Worm (Caenorhabditis elegans): ENCODE measurements around the gene tbcb-1.

The tbcb-1 gene

DNA sequence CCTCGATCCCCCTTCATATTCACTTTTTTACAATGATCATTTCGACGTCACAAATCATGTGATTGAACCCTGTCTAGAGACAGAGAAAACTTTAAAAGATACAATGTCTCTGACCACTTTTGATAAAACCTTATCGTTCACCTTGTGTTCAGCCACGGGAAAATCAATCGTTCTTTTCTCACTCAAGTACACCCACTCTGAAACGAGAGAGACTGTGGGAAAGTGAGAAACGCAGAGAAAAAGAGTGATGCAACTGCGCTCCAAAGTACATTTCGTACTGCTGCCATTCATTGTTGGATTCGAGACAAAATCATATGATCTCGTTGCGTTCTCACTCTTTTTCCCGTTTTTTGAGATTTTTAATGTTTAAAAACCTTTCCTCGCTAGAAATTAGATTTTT, 26.7 kb upstream of the tbcb-1 start (continued):
- TF ChIP-seq Y48G9A.11 (GFP tag; IDR thresholded peaks at IDR 0.05): no peak; the same call in 1 of the 2 replicates
- TF ChIP-seq nhr-102 (tag; optimal IDR thresholded peaks at IDR 0.05): peak; percentile 83
- TF ChIP-seq cey-2 (tag; optimal IDR thresholded peaks at IDR 0.05; ENCODE audit: borderline replicate concordance, insufficient read depth): peak; percentile 17

DNA sequence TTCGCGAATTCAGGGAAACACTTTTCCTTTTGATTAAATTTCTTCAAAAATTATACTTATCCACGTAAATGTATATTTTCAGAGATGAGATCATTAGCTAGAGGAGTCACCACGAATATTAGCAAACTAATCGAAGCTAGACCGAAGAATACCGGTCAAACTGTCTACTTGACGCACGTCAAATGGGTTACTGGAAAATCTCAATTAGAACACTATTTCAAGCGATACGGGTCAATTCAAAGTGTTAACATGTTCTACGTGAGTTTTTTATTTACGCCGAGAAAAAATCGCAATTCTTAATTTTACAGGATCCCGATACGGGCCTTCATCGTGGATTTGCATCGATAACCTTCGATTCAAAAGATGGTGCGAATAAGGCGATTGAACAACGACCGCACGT, 26.1 kb upstream of the tbcb-1 start, which contains the start of gene slrp-1:
Gene slrp-1 (plus strand): TSS at position 83 of the 400 bp plus-strand sequence.
- TF ChIP-seq Y48G9A.11 (GFP tag; IDR thresholded peaks at IDR 0.05) (0 out of 2 replicates have a peak, but pooled peaks have one; percentile 58), snpc-1.2 (GFP tag; IDR thresholded peaks at IDR 0.05) (no peak), zfp-3 (GFP tag; conservative IDR thresholded peaks at IDR 0.05) (no peak), aly-2 (tag; optimal IDR thresholded peaks at IDR 0.05) (no peak), dmd-9 (GFP tag; IDR thresholded peaks at IDR 0.05) (no peak), ceh-62 (tag; optimal IDR thresholded peaks at IDR 0.05) (no peak), nhr-76 (tag; optimal IDR thresholded peaks at IDR 0.05) (no peak), lin-15B (tag; optimal IDR thresholded peaks at IDR 0.05) (no peak)

- TF ChIP-seq lin-13 (GFP tag; optimal IDR thresholded peaks at IDR 0.05) (no peak), ceh-62 (tag; optimal IDR thresholded peaks at IDR 0.05) (no peak), unc-62 (GFP tag; optimal IDR thresholded peaks at IDR 0.05 in 1 of 2) (peak in 1 of 2 experiments; percentile 22), unc-62 (tag; optimal IDR thresholded peaks at IDR 0.05) (no peak), pha-4 (GFP tag; IDR thresholded peaks at IDR 0.05) (no peak), pha-4 (tag; optimal IDR thresholded peaks at IDR 0.05) (no peak), mxl-2 (GFP tag; conservative IDR thresholded peaks at IDR 0.05) (0 out of 2 replicates have a peak, but pooled peaks have one; percentile 21), attf-4 (tag; optimal IDR thresholded peaks at IDR 0.05) (no peak), lin-29 (GFP tag; IDR thresholded peaks at IDR 0.05) (no peak), vab-7 (GFP tag; IDR thresholded peaks at IDR 0.05) (no peak), daf-19 (GFP tag; conservative IDR thresholded peaks at IDR 0.05) (no peak), Y5F2A.4 (GFP tag; optimal IDR thresholded peaks at IDR 0.05) (no peak), nhr-25 (tag; optimal IDR thresholded peaks at IDR 0.05; ENCODE audit: borderline replicate concordance, insufficient read depth) (no peak), saeg-2 (GFP tag; IDR thresholded peaks at IDR 0.05) (0 out of 2 replicates have a peak, but pooled peaks have one; percentile 64), F10B5.3 (tag; optimal IDR thresholded peaks at IDR 0.05) (no peak), zip-2 (tag; optimal IDR thresholded peaks at IDR 0.05) (no peak), ceh-82 (tag; optimal IDR thresholded peaks at IDR 0.05) (no peak), snpc-4 (tag; optimal IDR thresholded peaks at IDR 0.05) (no peak), nhr-6 (tag; optimal IDR thresholded peaks at IDR 0.05) (no peak), lin-38 (GFP tag; IDR thresholded peaks at IDR 0.05) (peak; percentile 69), aly-2 (tag; optimal IDR thresholded peaks at IDR 0.05) (no peak), F44E2.7 (GFP tag; IDR thresholded peaks at IDR 0.05) (no peak), D1046.2 (GFP tag; IDR thresholded peaks at IDR 0.05) (0 out of 2 replicates have a peak, but pooled peaks have one; percentile 9), madf-9 (GFP tag; conservative IDR thresholded peaks at IDR 0.05) (no peak), ztf-7 (tag; optimal IDR thresholded peaks at IDR 0.05) (no peak), F26F4.8 (GFP tag; conservative IDR thresholded peaks at IDR 0.05) (no peak; the same call in 1 of the 2 replicates), lsy-2 (tag; optimal IDR thresholded peaks at IDR 0.05) (peak in 1 of 2 experiments; percentile 14), lin-39 (tag; optimal IDR thresholded peaks at IDR 0.05) (no peak), dmd-6 (GFP tag; IDR thresholded peaks at IDR 0.05) (0 out of 2 replicates have a peak, but pooled peaks have one; percentile 42), php-3 (GFP tag; IDR thresholded peaks at IDR 0.05) (0 out of 2 replicates have a peak, but pooled peaks have one; percentile 32), F49E8.2 (tag; optimal IDR thresholded peaks at IDR 0.05; ENCODE audit: borderline replicate concordance) (no peak), rbr-2 (tag; optimal IDR thresholded peaks at IDR 0.05) (no peak), tra-1 (GFP tag; IDR thresholded peaks at IDR 0.05) (peak; percentile 46; the same call in 1 of the 2 replicates), dve-1 (tag; optimal IDR thresholded peaks at IDR 0.05; ENCODE audit: insufficient read depth) (peak; percentile 36), nhr-111 (GFP tag; optimal IDR thresholded peaks at IDR 0.05) (no peak), duxl-1 (tag; optimal IDR thresholded peaks at IDR 0.05; ENCODE audit: poor library complexity) (no peak), zip-11 (GFP tag; IDR thresholded peaks at IDR 0.05) (no peak), unc-39 (tag; optimal IDR thresholded peaks at IDR 0.05) (no peak), pqm-1 (tag; optimal IDR thresholded peaks at IDR 0.05) (no peak), Y48G9A.11 (GFP tag; IDR thresholded peaks at IDR 0.05) (no peak)
Measured at ce11 chrV:13566967-13567366, 25.0 kb upstream of the tbcb-1 start.
